Fruit fly (Drosophila melanogaster): ENCODE results near the gene CG31921.

The CG31921 gene

dm6 chr2L:332235-332634 is at the start of gene CG31921:
CG31921 (minus strand) TSS chr2L:332335.
- TF ChIP-seq CG33017 (tag; optimal IDR thresholded peaks at IDR 0.05) (no peak), toe (GFP tag; optimal IDR thresholded peaks at IDR 0.05) (no peak), Crg-1 (GFP tag; optimal IDR thresholded peaks at IDR 0.05) (no peak)

dm6 chr2L:378815-379440 is 46.8 kb upstream of the CG31921 start:
- TF ChIP-seq Hr96 (GFP tag; optimal IDR thresholded peaks at IDR 0.05) (no peak), tj (GFP tag; optimal IDR thresholded peaks at IDR 0.05) (no peak), Clk (GFP tag; optimal IDR thresholded peaks at IDR 0.05) (no peak), CG5204 (GFP tag; optimal IDR thresholded peaks at IDR 0.05) (no peak), cnc (optimal IDR thresholded peaks at IDR 0.05) (no peak), CG33017 (tag; optimal IDR thresholded peaks at IDR 0.05) (no peak), cic (GFP tag; optimal IDR thresholded peaks at IDR 0.05) (no peak), kay (GFP tag; ENCODE audit: borderline replicate concordance) (no peak), Mnt (GFP tag; optimal IDR thresholded peaks at IDR 0.05) (no peak), CG12768 (GFP tag; optimal IDR thresholded peaks at IDR 0.05) (no peak), CG14711 (tag; optimal IDR thresholded peaks at IDR 0.05) (no peak), CG7101 (tag; optimal IDR thresholded peaks at IDR 0.05) (no peak), pad (GFP tag; optimal IDR thresholded peaks at IDR 0.05) (no peak), bab1 (GFP tag; optimal IDR thresholded peaks at IDR 0.05) (no peak), toe (GFP tag; optimal IDR thresholded peaks at IDR 0.05) (no peak), ovo (GFP tag; optimal IDR thresholded peaks at IDR 0.05) (no peak), CG7045 (GFP tag; optimal IDR thresholded peaks at IDR 0.05) (no peak), Crg-1 (GFP tag; optimal IDR thresholded peaks at IDR 0.05) (no peak), CG1620 (GFP tag; optimal IDR thresholded peaks at IDR 0.05) (no peak)

- no peak for TF ChIP-seq CG1620 (GFP tag; optimal IDR thresholded peaks at IDR 0.05)
Observed at dm6 chr2L:377780-378222, 45.7 kb upstream of the CG31921 start, which contains the start of gene al. al (plus strand) TSS chr2L:378112.

DNA sequence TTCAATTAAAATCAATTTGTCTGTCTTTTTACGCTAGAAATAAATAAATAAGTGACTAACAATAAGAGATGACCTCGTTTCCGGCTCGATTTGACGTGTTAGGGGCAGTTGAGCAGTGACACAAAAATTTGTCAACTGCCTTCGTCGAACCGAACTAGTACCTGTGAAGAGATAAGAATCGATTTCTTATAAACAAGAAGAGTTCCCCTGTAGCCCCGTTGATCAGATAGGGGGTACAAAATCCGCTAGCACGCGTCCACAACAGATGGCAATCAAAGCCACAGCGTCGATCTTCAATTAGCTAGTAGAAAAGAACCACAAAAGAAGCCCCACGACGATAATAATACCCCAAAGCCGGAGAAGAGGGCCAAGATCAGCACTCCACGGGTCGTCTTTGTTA is 39.6 kb upstream of the CG31921 start:
- TF ChIP-seq CG1620 (GFP tag; optimal IDR thresholded peaks at IDR 0.05) (no peak), CG5204 (GFP tag; optimal IDR thresholded peaks at IDR 0.05) (no peak), toe (GFP tag; optimal IDR thresholded peaks at IDR 0.05) (no peak), Hr96 (GFP tag; optimal IDR thresholded peaks at IDR 0.05) (no peak), Clk (GFP tag; optimal IDR thresholded peaks at IDR 0.05) (no peak), CG7101 (tag; optimal IDR thresholded peaks at IDR 0.05) (no peak), pad (GFP tag; optimal IDR thresholded peaks at IDR 0.05) (no peak), Crg-1 (GFP tag; optimal IDR thresholded peaks at IDR 0.05) (no peak), CG14711 (tag; optimal IDR thresholded peaks at IDR 0.05) (no peak), tj (GFP tag; optimal IDR thresholded peaks at IDR 0.05) (no peak), cic (GFP tag; optimal IDR thresholded peaks at IDR 0.05) (no peak), CG11617 (GFP tag; optimal IDR thresholded peaks at IDR 0.05) (no peak), CG33017 (tag; optimal IDR thresholded peaks at IDR 0.05) (no peak), ovo (GFP tag; optimal IDR thresholded peaks at IDR 0.05) (no peak), CG7045 (GFP tag; optimal IDR thresholded peaks at IDR 0.05) (no peak), CG12768 (GFP tag; optimal IDR thresholded peaks at IDR 0.05) (no peak), cnc (optimal IDR thresholded peaks at IDR 0.05) (no peak), Mnt (GFP tag; optimal IDR thresholded peaks at IDR 0.05) (no peak), kay (GFP tag; ENCODE audit: borderline replicate concordance) (no peak)

DNA sequence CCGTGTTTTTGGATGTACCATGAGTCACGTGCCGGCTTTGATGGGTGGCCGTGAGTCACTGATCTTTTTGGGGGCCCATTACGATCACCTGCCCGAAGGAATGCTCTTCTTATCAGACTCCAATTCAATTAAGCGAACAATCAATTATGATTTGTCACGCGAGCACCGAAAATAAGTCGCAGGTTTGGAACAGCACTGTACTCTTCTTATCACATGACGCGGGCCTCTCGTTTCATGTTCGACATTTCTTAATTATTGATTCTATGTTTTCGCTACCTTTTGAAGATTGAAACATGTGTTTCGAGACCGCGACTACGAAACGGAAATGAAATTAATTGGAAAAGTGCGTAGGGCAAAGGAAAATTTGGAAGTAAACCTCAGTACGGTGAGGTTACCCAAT is 37.7 kb upstream of the CG31921 start:
- no peak for TF ChIP-seq CG12768 (GFP tag; optimal IDR thresholded peaks at IDR 0.05)
- no peak for TF ChIP-seq kay (GFP tag; ENCODE audit: borderline replicate concordance)
- no peak for TF ChIP-seq CG33017 (tag; optimal IDR thresholded peaks at IDR 0.05)
- no peak for TF ChIP-seq Clk (GFP tag; optimal IDR thresholded peaks at IDR 0.05)
- TF ChIP-seq cic (GFP tag; optimal IDR thresholded peaks at IDR 0.05), result no peak
- no peak for TF ChIP-seq ovo (GFP tag; optimal IDR thresholded peaks at IDR 0.05)
- no peak for TF ChIP-seq CG11617 (GFP tag; optimal IDR thresholded peaks at IDR 0.05)
- no peak for TF ChIP-seq bab1 (GFP tag; optimal IDR thresholded peaks at IDR 0.05)
- no peak for TF ChIP-seq CG7101 (tag; optimal IDR thresholded peaks at IDR 0.05)
- TF ChIP-seq Crg-1 (GFP tag; optimal IDR thresholded peaks at IDR 0.05), result no peak
- no peak for TF ChIP-seq CG1620 (GFP tag; optimal IDR thresholded peaks at IDR 0.05)
- no peak for TF ChIP-seq pad (GFP tag; optimal IDR thresholded peaks at IDR 0.05)
- no peak for TF ChIP-seq Mnt (GFP tag; optimal IDR thresholded peaks at IDR 0.05)
- TF ChIP-seq CG7045 (GFP tag; optimal IDR thresholded peaks at IDR 0.05), result no peak
- no peak for TF ChIP-seq toe (GFP tag; optimal IDR thresholded peaks at IDR 0.05)
- TF ChIP-seq CG5204 (GFP tag; optimal IDR thresholded peaks at IDR 0.05), result no peak
- TF ChIP-seq tj (GFP tag; optimal IDR thresholded peaks at IDR 0.05), result no peak
- TF ChIP-seq Hr96 (GFP tag; optimal IDR thresholded peaks at IDR 0.05), result no peak
- TF ChIP-seq CG14711 (tag; optimal IDR thresholded peaks at IDR 0.05), result no peak
- no peak for TF ChIP-seq cnc (optimal IDR thresholded peaks at IDR 0.05)

DNA sequence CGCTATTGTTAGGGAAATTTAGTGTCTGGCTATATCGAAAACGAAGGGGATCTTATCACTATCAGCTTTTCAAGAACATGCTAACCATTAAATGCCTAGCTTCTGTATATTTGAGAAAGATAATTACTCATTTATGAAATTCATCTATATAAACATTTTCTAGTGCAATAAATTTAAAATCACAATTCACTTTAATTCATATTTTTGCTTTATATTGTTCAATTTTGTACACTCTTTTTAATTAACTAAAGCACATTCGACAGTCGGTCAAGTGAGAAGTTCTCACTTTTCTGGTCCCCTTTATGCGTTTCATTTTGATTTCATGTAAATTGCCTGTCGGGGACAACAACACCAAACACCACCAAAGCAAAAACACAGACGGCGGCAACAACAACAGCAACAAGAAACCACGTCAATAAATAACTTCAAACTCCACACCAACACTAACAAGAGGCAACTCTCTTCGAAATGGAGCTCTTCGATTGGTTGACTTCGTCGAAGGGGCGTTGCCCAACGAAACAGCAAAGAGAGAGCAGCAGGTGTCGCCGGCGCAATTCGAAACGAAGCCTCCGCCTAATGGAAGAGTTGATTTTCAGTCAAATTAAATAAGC is 36.4 kb upstream of the CG31921 start:
- TF ChIP-seq toe (GFP tag; optimal IDR thresholded peaks at IDR 0.05) (no peak), CG7045 (GFP tag; optimal IDR thresholded peaks at IDR 0.05) (no peak), tj (GFP tag; optimal IDR thresholded peaks at IDR 0.05) (no peak), CG33017 (tag; optimal IDR thresholded peaks at IDR 0.05) (no peak), CG1620 (GFP tag; optimal IDR thresholded peaks at IDR 0.05) (no peak), CG7101 (tag; optimal IDR thresholded peaks at IDR 0.05) (no peak)
